Fruit fly (Drosophila melanogaster): ENCODE results near the gene CG4751.

DNA sequence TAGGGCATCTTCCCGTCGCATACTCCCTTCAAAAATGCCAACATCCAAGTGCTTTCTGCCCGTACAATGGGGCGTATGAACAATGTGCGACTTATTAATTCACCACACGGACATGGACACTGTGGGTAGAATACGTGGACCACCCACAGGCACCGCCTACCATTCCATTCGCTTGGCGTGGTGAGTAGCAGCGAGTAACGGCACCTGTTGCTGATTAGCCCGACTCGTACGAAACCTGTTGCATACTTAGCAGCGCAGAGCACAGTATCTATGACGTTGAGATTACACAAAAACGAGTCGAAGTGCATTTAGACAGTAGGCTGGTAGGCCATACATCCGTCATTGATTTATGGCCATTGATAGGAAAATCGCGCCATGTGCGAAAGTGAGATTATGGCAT lies 48.5 kb upstream of the CG4751 start:
- TF ChIP-seq CG8301 (tag; optimal IDR thresholded peaks at IDR 0.05) (no peak), CG10348 (GFP tag; IDR thresholded peaks at IDR 0.05) (no peak), Pif1B (GFP tag; optimal IDR thresholded peaks at IDR 0.05) (no peak), CG15710 (tag; optimal IDR thresholded peaks at IDR 0.05) (no peak), rn (GFP tag; IDR thresholded peaks at IDR 0.05) (no peak), CG9948 (tag; optimal IDR thresholded peaks at IDR 0.05) (no peak), Pif1A (GFP tag; optimal IDR thresholded peaks at IDR 0.05) (no peak), Ets98B (GFP tag; IDR thresholded peaks at IDR 0.05) (no peak), CG4496 (GFP tag; IDR thresholded peaks at IDR 0.05) (no peak), EcR (GFP tag; optimal IDR thresholded peaks at IDR 0.05) (no peak)
